Fruit fly (Drosophila melanogaster) whole organism, embryonic: Measurements from ENCODE around the gene CG43658.
A peak's percentile ranks its signal among the peaks of the same experiment; 100 is the strongest.

ENCODE experiments used
- CG10321 ChIP-seq: fragments of 200-800 bp; sonication (Bioruptor generic); IDR thresholded peaks from 2 replicates; pipeline ENCODE4 v1.3.6; 2022; ENCODE audit warnings: missing biosample characterization, missing genetic modification characterization
- CG11504 ChIP-seq: fragments of 200-800 bp; sonication (Bioruptor generic); optimal IDR thresholded peaks from 3 replicates; lab custom pipeline; 2019; ENCODE audit warnings: missing biosample characterization, mild to moderate bottlenecking, missing genetic modification characterization, moderate library complexity
- CG11696 ChIP-seq: fragments of 200-800 bp; sonication (Bioruptor generic); IDR thresholded peaks from 2 replicates; pipeline ENCODE4 v1.3.6; 2022; ENCODE audit warnings: missing biosample characterization, missing genetic modification characterization
- CG12219 ChIP-seq: fragments of 200-800 bp; sonication (Bioruptor generic); optimal IDR thresholded peaks from 3 replicates; lab custom pipeline; 2018; ENCODE audit warnings: missing biosample characterization, mild to moderate bottlenecking, missing genetic modification characterization
- CG12769 ChIP-seq: fragments of 200-800 bp; sonication (Bioruptor generic); optimal IDR thresholded peaks from 2 replicates; lab custom pipeline; 2019; ENCODE audit warnings: missing biosample characterization, mild to moderate bottlenecking, missing genetic modification characterization, moderate library complexity
- CG13123 ChIP-seq: fragments of 200-800 bp; sonication (Bioruptor generic); optimal IDR thresholded peaks from 2 replicates; lab custom pipeline; 2016; ENCODE audit warnings: missing biosample characterization, missing genetic modification characterization
- CG13775 ChIP-seq: fragments of 200-800 bp; sonication (Bioruptor generic); optimal IDR thresholded peaks from 3 replicates; lab custom pipeline; 2017; ENCODE audit warnings: missing biosample characterization, mild to moderate bottlenecking, missing genetic modification characterization
- CG15269 ChIP-seq: fragments of 200-800 bp; sonication (Bioruptor generic); optimal IDR thresholded peaks from 2 replicates; lab custom pipeline; 2018; ENCODE audit warnings: missing biosample characterization, mild to moderate bottlenecking, missing genetic modification characterization, moderate library complexity
- CG15514 ChIP-seq: fragments of 200-800 bp; sonication (Bioruptor generic); optimal IDR thresholded peaks from 3 replicates; lab custom pipeline; 2017; ENCODE audit warnings: missing biosample characterization, missing genetic modification characterization, mild to moderate bottlenecking, moderate library complexity, missing genetic modification reagents
- CG1603 ChIP-seq: fragments of 200-800 bp; sonication (Bioruptor generic); optimal IDR thresholded peaks from 2 replicates; lab custom pipeline; 2019; ENCODE audit warnings: missing biosample characterization, mild to moderate bottlenecking, missing genetic modification characterization, moderate library complexity
- CG17568 ChIP-seq: fragments of 200-800 bp; sonication (Bioruptor generic); optimal IDR thresholded peaks from 2 replicates; lab custom pipeline; 2018; ENCODE audit warnings: missing biosample characterization, mild to moderate bottlenecking, missing genetic modification characterization, moderate library complexity
- CG18599 ChIP-seq: fragments of 200-800 bp; sonication (Bioruptor generic); optimal IDR thresholded peaks from 3 replicates; lab custom pipeline; 2017; ENCODE audit warnings: missing biosample characterization, missing genetic modification characterization, mild to moderate bottlenecking, moderate library complexity, missing genetic modification reagents
- CG18764 ChIP-seq: fragments of 200-800 bp; sonication (Bioruptor generic); optimal IDR thresholded peaks from 3 replicates; lab custom pipeline; 2016; ENCODE audit warnings: missing biosample characterization, missing genetic modification characterization
- CG2120 ChIP-seq: fragments of 200-800 bp; sonication (Bioruptor generic); optimal IDR thresholded peaks from 3 replicates; lab custom pipeline; 2016; ENCODE audit warnings: missing biosample characterization, missing genetic modification characterization
- CG2199 ChIP-seq: fragments of 200-800 bp; sonication (Bioruptor generic); IDR thresholded peaks from 3 replicates; pipeline ENCODE4 v1.3.6; 2022; ENCODE audit warnings: missing biosample characterization, missing genetic modification characterization
- CG2678 ChIP-seq: fragments of 200-800 bp; sonication (Bioruptor generic); optimal IDR thresholded peaks from 3 replicates; lab custom pipeline; 2019; ENCODE audit warnings: missing biosample characterization, mild to moderate bottlenecking, missing genetic modification characterization, moderate library complexity
- CG2712 ChIP-seq: fragments of 200-800 bp; optimal IDR thresholded peaks from 3 replicates; lab custom pipeline; 2019; ENCODE audit warnings: missing biosample characterization, mild to moderate bottlenecking, missing genetic modification characterization, moderate library complexity
- CG31441 ChIP-seq: fragments of 200-800 bp; sonication (Bioruptor generic); IDR thresholded peaks from 2 replicates; pipeline ENCODE4 v1.3.6; 2022; ENCODE audit warnings: missing biosample characterization, missing genetic modification characterization
- CG32532 ChIP-seq: fragments of 200-800 bp; sonication (Bioruptor generic); IDR thresholded peaks from 2 replicates; pipeline ENCODE4 v1.3.6; 2022; ENCODE audit warnings: missing biosample characterization, missing genetic modification characterization
- CG34422 ChIP-seq: fragments of 200-800 bp; sonication (Bioruptor generic); IDR thresholded peaks from 3 replicates; pipeline ENCODE4 v1.3.6; 2022; ENCODE audit warnings: missing biosample characterization, missing genetic modification characterization
- CG5245 ChIP-seq: fragments of 200-800 bp; sonication (Bioruptor generic); optimal IDR thresholded peaks from 3 replicates; lab custom pipeline; 2016; ENCODE audit warnings: missing biosample characterization, missing genetic modification characterization
- CG6254 ChIP-seq: fragments of 200-800 bp; sonication (Bioruptor generic); optimal IDR thresholded peaks from 3 replicates; lab custom pipeline; 2017; ENCODE audit warnings: mild to moderate bottlenecking, missing biosample characterization, missing genetic modification reagents, missing genetic modification characterization
- CG6791 ChIP-seq: fragments of 200-800 bp; sonication (Bioruptor generic); IDR thresholded peaks from 3 replicates; pipeline ENCODE4 v1.3.6; 2022; ENCODE audit warnings: missing biosample characterization, missing genetic modification characterization; ENCODE audit not compliant: partially characterized antibody
- CG7372 ChIP-seq: fragments of 200-800 bp; sonication (Bioruptor generic); IDR thresholded peaks from 2 replicates; pipeline ENCODE4 v1.3.6; 2022; ENCODE audit warnings: missing biosample characterization, missing genetic modification characterization
- CG7556 ChIP-seq: fragments of 200-800 bp; sonication (Bioruptor generic); optimal IDR thresholded peaks from 2 replicates; lab custom pipeline; 2017; ENCODE audit warnings: missing biosample characterization, mild to moderate bottlenecking, missing genetic modification characterization
- CG7745 ChIP-seq: fragments of 200-800 bp; sonication (Bioruptor generic); optimal IDR thresholded peaks from 2 replicates; lab custom pipeline; 2018; ENCODE audit warnings: missing biosample characterization, mild to moderate bottlenecking, missing genetic modification characterization, moderate library complexity
- CG8089 ChIP-seq: fragments of 200-800 bp; sonication (Bioruptor generic); optimal IDR thresholded peaks from 3 replicates; lab custom pipeline; 2016; ENCODE audit warnings: missing biosample characterization, missing genetic modification characterization
- Fer1 ChIP-seq: fragments of 200-800 bp; sonication (Bioruptor generic); optimal IDR thresholded peaks from 2 replicates; lab custom pipeline; 2017; ENCODE audit warnings: missing biosample characterization, mild to moderate bottlenecking, missing genetic modification characterization
- Fer2 ChIP-seq: fragments of 200-800 bp; sonication (Bioruptor generic); optimal IDR thresholded peaks from 2 replicates; lab custom pipeline; 2018; ENCODE audit warnings: missing biosample characterization, mild to moderate bottlenecking, missing genetic modification characterization, moderate library complexity
- GATAe ChIP-seq: fragments of 200-800 bp; sonication (Bioruptor generic); conservative IDR thresholded peaks from 2 replicates; pipeline ENCODE4 v1.3.6; 2022; ENCODE audit warnings: missing biosample characterization, missing genetic modification characterization
- Hr51 ChIP-seq, 2 experiments: fragments of 200-800 bp; sonication (Bioruptor generic); optimal IDR thresholded peaks; 2 replicates in 1 of 2; 3 replicates in 1 of 2; lab custom pipeline; 2016 to 2018; ENCODE audit warnings: missing biosample characterization in 2 of 2, missing genetic modification characterization in 2 of 2, mild to moderate bottlenecking in 1 of 2, moderate library complexity in 1 of 2
- Mes4 ChIP-seq: fragments of 200-800 bp; sonication (Bioruptor generic); optimal IDR thresholded peaks from 2 replicates; lab custom pipeline; 2016; ENCODE audit warnings: missing biosample characterization, missing genetic modification characterization
- Rfx ChIP-seq: fragments of 200-800 bp; sonication (Bioruptor generic); IDR thresholded peaks from 2 replicates; pipeline ENCODE4 v1.3.6; 2022; ENCODE audit warnings: missing biosample characterization, missing genetic modification characterization
- Vsx1 ChIP-seq: fragments of 200-800 bp; sonication (Bioruptor generic); optimal IDR thresholded peaks from 2 replicates; lab custom pipeline; 2017; ENCODE audit warnings: missing biosample characterization, mild to moderate bottlenecking, missing genetic modification characterization, missing genetic modification reagents
- bowl ChIP-seq: fragments of 200-800 bp; sonication (Bioruptor generic); IDR thresholded peaks from 2 replicates; pipeline ENCODE4 v1.3.6; 2022; ENCODE audit warnings: missing biosample characterization, missing genetic modification characterization
- bsh ChIP-seq, 2 experiments: fragments of 200-800 bp; sonication (Bioruptor generic); optimal IDR thresholded peaks; 2 replicates each; lab custom pipeline; 2017 to 2018; ENCODE audit warnings: mild to moderate bottlenecking in 2 of 2, missing biosample characterization in 2 of 2, missing genetic modification characterization in 2 of 2, moderate library complexity in 1 of 2
- dm ChIP-seq: fragments of 200-800 bp; sonication (Bioruptor generic); optimal IDR thresholded peaks from 3 replicates; lab custom pipeline; 2016; ENCODE audit warnings: missing biosample characterization, missing genetic modification characterization
- dmrt99B ChIP-seq: fragments of 200-800 bp; sonication (Bioruptor generic); optimal IDR thresholded peaks from 2 replicates; lab custom pipeline; 2018; ENCODE audit warnings: missing biosample characterization, mild to moderate bottlenecking, missing genetic modification characterization, moderate library complexity
- dpn ChIP-seq, 2 experiments: fragments of 200-800 bp; sonication (Bioruptor generic); optimal IDR thresholded peaks; 3 replicates each; lab custom pipeline; 2016; ENCODE audit warnings: missing biosample characterization in 2 of 2, missing genetic modification characterization in 2 of 2
- fd64A ChIP-seq: fragments of 200-800 bp; sonication (Bioruptor generic); optimal IDR thresholded peaks from 3 replicates; lab custom pipeline; 2018; ENCODE audit warnings: missing biosample characterization, mild to moderate bottlenecking, missing genetic modification characterization
- gcm ChIP-seq: fragments of 200-800 bp; sonication (Bioruptor generic); optimal IDR thresholded peaks from 2 replicates; lab custom pipeline; 2019; ENCODE audit warnings: missing biosample characterization, mild to moderate bottlenecking, missing genetic modification characterization, moderate library complexity
- nau ChIP-seq: fragments of 200-800 bp; sonication (Bioruptor generic); optimal IDR thresholded peaks from 3 replicates; lab custom pipeline; 2017; ENCODE audit warnings: missing biosample characterization, mild to moderate bottlenecking, missing genetic modification characterization, missing genetic modification reagents
- oc ChIP-seq: fragments of 200-800 bp; sonication (Bioruptor generic); optimal IDR thresholded peaks from 2 replicates; lab custom pipeline; 2018; ENCODE audit warnings: missing biosample characterization, mild to moderate bottlenecking, missing genetic modification characterization, moderate library complexity
- prd ChIP-seq, 3 experiments: fragments of >200 bp in 2 of 3; fragments of 200-800 bp in 1 of 3; sonication (Bioruptor generic) in 1 of 3; optimal IDR thresholded peaks in 2 of 3; IDR thresholded peaks in 1 of 3; 2 replicates in 2 of 3; 3 replicates in 1 of 3; pipeline versions ENCODE4 v1.3.6 to Lab custom; 2017 to 2022; ENCODE audit warnings: missing biosample characterization in 1 of 3, missing genetic modification characterization in 1 of 3
- pzg ChIP-seq: fragments of 200-800 bp; sonication (Bioruptor generic); optimal IDR thresholded peaks from 3 replicates; lab custom pipeline; 2018; ENCODE audit warnings: missing biosample characterization, mild to moderate bottlenecking, missing genetic modification characterization, moderate library complexity
- ro ChIP-seq: fragments of 200-800 bp; sonication (Bioruptor generic); IDR thresholded peaks from 2 replicates; pipeline ENCODE4 v1.3.6; 2022; ENCODE audit warnings: missing biosample characterization, missing genetic modification characterization
- row ChIP-seq: fragments of 200-800 bp; sonication (Bioruptor generic); IDR thresholded peaks from 3 replicates; pipeline ENCODE4 v1.3.6; 2022; ENCODE audit warnings: missing biosample characterization, missing genetic modification characterization
- unc-4 ChIP-seq: fragments of 200-800 bp; sonication (Bioruptor generic); IDR thresholded peaks from 2 replicates; pipeline ENCODE4 v1.3.6; 2022; ENCODE audit warnings: missing biosample characterization, missing genetic modification characterization; ENCODE audit not compliant: partially characterized antibody
- unpg ChIP-seq: fragments of 200-800 bp; sonication (Bioruptor generic); optimal IDR thresholded peaks from 3 replicates; lab custom pipeline; 2018; ENCODE audit warnings: missing biosample characterization, mild to moderate bottlenecking, missing genetic modification characterization, moderate library complexity

CG43658 gene

DNA sequence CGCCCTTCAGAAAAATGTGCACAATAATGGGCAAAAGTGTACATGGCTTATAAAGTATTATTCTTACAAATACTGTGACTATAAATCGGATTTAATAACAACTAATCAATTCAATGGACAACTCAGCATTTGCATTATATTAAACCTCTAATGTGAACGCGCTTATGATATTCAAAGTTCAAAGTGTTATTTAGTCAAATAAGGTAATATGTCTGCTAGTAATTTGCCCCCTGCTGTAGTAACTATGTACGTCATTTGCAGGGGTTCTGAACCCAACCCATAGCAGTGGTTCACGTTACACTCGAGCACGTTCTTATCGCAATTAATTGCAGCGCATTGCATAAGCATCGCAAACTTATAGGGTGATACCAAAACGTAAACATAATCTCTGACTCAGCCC lies 27.2 kb upstream of the CG43658 start (continued):
- TF ChIP-seq CG18764 = no peak
- TF ChIP-seq Vsx1 (GFP tag; lab: Kevin White, UChicago) = no peak
- TF ChIP-seq CG13123 (GFP tag; lab: Kevin White, UChicago) = no peak
- TF ChIP-seq CG2199 (GFP tag; lab: Robert Waterston, UW) = no peak
- peak; percentile 6 for TF ChIP-seq gcm (GFP tag; lab: Kevin White, UChicago)
- peak; percentile 28 for TF ChIP-seq CG12219 (GFP tag; lab: Kevin White, UChicago)
- TF ChIP-seq CG6254 = no peak
- no peak for TF ChIP-seq fd64A (GFP tag; lab: Kevin White, UChicago)
- TF ChIP-seq bsh (GFP tag; optimal IDR thresholded peaks at IDR 0.05; lab: Kevin White, UChicago) = peak in 1 of 2 experiments; percentile 26
- TF ChIP-seq unc-4 = no peak
- TF ChIP-seq dmrt99B (tag; lab: Kevin White, UChicago) = peak; percentile 18
- TF ChIP-seq CG2678 = peak; percentile 33
- TF ChIP-seq CG12769 = peak; percentile 22
- TF ChIP-seq CG31441 (GFP tag; lab: Robert Waterston, UW) = 0 out of 2 replicates have a peak, but pooled peaks have one; percentile 15
- peak; percentile 32 for TF ChIP-seq CG1603 (tag; lab: Kevin White, UChicago)
- TF ChIP-seq pzg (GFP tag; lab: Kevin White, UChicago) = no peak
- TF ChIP-seq CG13775 (GFP tag; lab: Kevin White, UChicago) = no peak
- peak; percentile 79 for TF ChIP-seq CG11696
- TF ChIP-seq CG32532 (GFP tag; lab: Robert Waterston, UW) = no peak
- peak; percentile 56 for TF ChIP-seq CG11504 (tag; lab: Kevin White, UChicago)
- TF ChIP-seq unpg = peak; percentile 40
- TF ChIP-seq ro (GFP tag; lab: Robert Waterston, UW) = no peak
- peak in 1 of 2 experiments; percentile 56 for TF ChIP-seq Hr51 (GFP tag; optimal IDR thresholded peaks at IDR 0.05; lab: Kevin White, UChicago)
- TF ChIP-seq dm = no peak
- peak; percentile 43 for TF ChIP-seq row (GFP tag; lab: Robert Waterston, UW)
- TF ChIP-seq CG8089 (GFP tag; lab: Kevin White, UChicago) = no peak
- peak; percentile 9 for TF ChIP-seq CG2120 (GFP tag; lab: Kevin White, UChicago)
- no peak for TF ChIP-seq CG17568 (GFP tag; lab: Kevin White, UChicago)
- TF ChIP-seq CG6791 = no peak
- no peak for TF ChIP-seq CG5245
- 0 out of 2 replicates have a peak, but pooled peaks have one; percentile 13 for TF ChIP-seq Rfx (GFP tag; lab: Robert Waterston, UW)
- no peak for TF ChIP-seq bowl (GFP tag; lab: Robert Waterston, UW)
- no peak for TF ChIP-seq CG15514 (GFP tag; lab: Kevin White, UChicago)
- TF ChIP-seq dpn (GFP tag; optimal IDR thresholded peaks at IDR 0.05; lab: Kevin White, UChicago) = peak in 1 of 2 experiments; percentile 15
- TF ChIP-seq Fer2 (tag; lab: Kevin White, UChicago) = no peak
- no peak for TF ChIP-seq Mes4 (GFP tag; lab: Kevin White, UChicago)
- TF ChIP-seq GATAe (GFP tag; lab: Robert Waterston, UW) = no peak
- peak; percentile 1 for TF ChIP-seq Fer1 (GFP tag; lab: Kevin White, UChicago)
- TF ChIP-seq CG34422 (GFP tag; lab: Robert Waterston, UW) = no peak
- peak; percentile 6 for TF ChIP-seq CG18599 (GFP tag; lab: Kevin White, UChicago)
- TF ChIP-seq CG10321 (GFP tag; lab: Robert Waterston, UW) = 0 out of 2 replicates have a peak, but pooled peaks have one; percentile 9
- TF ChIP-seq CG7372 (GFP tag; lab: Robert Waterston, UW) = no peak
- TF ChIP-seq oc = no peak
- no peak for TF ChIP-seq prd (optimal IDR thresholded peaks at IDR 0.05; lab: Kevin White, UChicago)
- no peak for TF ChIP-seq prd (GFP tag; IDR thresholded peaks at IDR 0.05; lab: Robert Waterston, UW)
- no peak for TF ChIP-seq CG7745 (tag; lab: Kevin White, UChicago)
- TF ChIP-seq CG7556 (GFP tag; lab: Kevin White, UChicago) = peak; percentile 35
- TF ChIP-seq CG2712 = peak; percentile 18
- no peak for TF ChIP-seq nau (GFP tag; lab: Kevin White, UChicago)
- peak; percentile 42 for TF ChIP-seq CG15269
